Worm (Caenorhabditis elegans) whole organism, late embryonic: ENCODE measurements around the gene mlc-2.

Experiments used
- C08G9.2 ChIP-seq: sonication (generic microtip); optimal IDR thresholded peaks from 2 replicates; lab custom pipeline; 2016; ENCODE audit warnings: mild to moderate bottlenecking, missing genetic modification characterization, moderate library complexity, missing compliant biosample characterization
- C38D4.7 ChIP-seq: fragments of 200-800 bp; sonication (Bioruptor generic); optimal IDR thresholded peaks from 2 replicates; lab custom pipeline; 2018; ENCODE audit warnings: mild to moderate bottlenecking, missing genetic modification characterization, moderate library complexity, missing compliant biosample characterization
- K09A11.1 ChIP-seq: sonication (generic microtip); optimal IDR thresholded peaks from 2 replicates; lab custom pipeline; 2017; ENCODE audit warnings: antibody characterized with exemption, mild to moderate bottlenecking, missing genetic modification characterization, missing compliant biosample characterization; ENCODE audit not compliant: insufficient read depth
- Y22D7AL.16 ChIP-seq: sonication (generic microtip); optimal IDR thresholded peaks from 2 replicates; lab custom pipeline; 2016; ENCODE audit warnings: missing genetic modification characterization, missing compliant biosample characterization
- ceh-14 ChIP-seq: sonication (generic microtip); optimal IDR thresholded peaks from 2 replicates; lab custom pipeline; 2016; ENCODE audit warnings: missing genotype, missing genetic modification characterization, missing compliant biosample characterization
- ceh-18 ChIP-seq: sonication (generic microtip); optimal IDR thresholded peaks from 2 replicates; lab custom pipeline; 2016; ENCODE audit warnings: missing genetic modification characterization, missing compliant biosample characterization
- ceh-2 ChIP-seq: sonication (generic microtip); optimal IDR thresholded peaks from 2 replicates; lab custom pipeline; 2016; ENCODE audit warnings: missing genotype, missing genetic modification characterization, missing compliant biosample characterization
- ceh-24 ChIP-seq: sonication (generic microtip); optimal IDR thresholded peaks from 2 replicates; lab custom pipeline; 2016; ENCODE audit warnings: mild to moderate bottlenecking, missing genetic modification characterization, missing compliant biosample characterization
- ceh-31 ChIP-seq: sonication (generic microtip); optimal IDR thresholded peaks from 2 replicates; lab custom pipeline; 2016; ENCODE audit warnings: missing genetic modification characterization, missing compliant biosample characterization
- ceh-48 ChIP-seq: sonication (generic microtip); optimal IDR thresholded peaks from 2 replicates; lab custom pipeline; 2016; ENCODE audit warnings: missing genetic modification characterization, inconsistent platforms, missing compliant biosample characterization
- ceh-6 ChIP-seq: fragments of 200-800 bp; sonication (Bioruptor generic); optimal IDR thresholded peaks from 2 replicates; lab custom pipeline; 2018; ENCODE audit warnings: mild to moderate bottlenecking, missing genetic modification characterization, missing compliant biosample characterization
- ceh-9 ChIP-seq: sonication (generic microtip); optimal IDR thresholded peaks from 2 replicates; lab custom pipeline; 2016; ENCODE audit warnings: mild to moderate bottlenecking, missing genetic modification characterization, inconsistent platforms, missing compliant biosample characterization
- dve-1 ChIP-seq: sonication (generic microtip); optimal IDR thresholded peaks from 2 replicates; lab custom pipeline; 2017; ENCODE audit warnings: antibody characterized with exemption, mild to moderate bottlenecking, missing genetic modification characterization, missing compliant biosample characterization
- elt-2 ChIP-seq: sonication (generic microtip); optimal IDR thresholded peaks from 2 replicates; lab custom pipeline; 2016; ENCODE audit warnings: missing genetic modification reagents, missing genetic modification characterization, missing compliant biosample characterization
- ets-4 ChIP-seq: sonication (generic microtip); optimal IDR thresholded peaks from 2 replicates; lab custom pipeline; 2016; ENCODE audit warnings: missing genetic modification characterization, missing compliant biosample characterization
- eyg-1 ChIP-seq: sonication (generic microtip); optimal IDR thresholded peaks from 2 replicates; lab custom pipeline; 2016; ENCODE audit warnings: missing genotype, missing genetic modification characterization, missing compliant biosample characterization
- fax-1 ChIP-seq: sonication (generic microtip); optimal IDR thresholded peaks from 2 replicates; lab custom pipeline; 2016; ENCODE audit warnings: missing genotype, missing genetic modification characterization, missing compliant biosample characterization
- fkh-6 ChIP-seq: sonication (generic microtip); optimal IDR thresholded peaks from 2 replicates; lab custom pipeline; 2016; ENCODE audit warnings: missing genetic modification characterization, missing compliant biosample characterization
- hlh-15 ChIP-seq: sonication (generic microtip); optimal IDR thresholded peaks from 2 replicates; lab custom pipeline; 2016; ENCODE audit warnings: missing genetic modification characterization, missing compliant biosample characterization
- hlh-8 ChIP-seq: sonication (generic microtip); optimal IDR thresholded peaks from 2 replicates; lab custom pipeline; 2016; ENCODE audit warnings: missing genotype, missing genetic modification characterization, missing compliant biosample characterization
- lin-11 ChIP-seq: fragments of 200-800 bp; sonication (Bioruptor generic); optimal IDR thresholded peaks from 2 replicates; lab custom pipeline; 2018; ENCODE audit warnings: mild to moderate bottlenecking, missing genetic modification characterization, missing compliant biosample characterization
- madf-2 ChIP-seq: sonication (generic microtip); optimal IDR thresholded peaks from 2 replicates; lab custom pipeline; 2017; ENCODE audit warnings: missing genetic modification characterization, missing compliant biosample characterization
- mec-3 ChIP-seq: sonication (generic microtip); optimal IDR thresholded peaks from 2 replicates; lab custom pipeline; 2016; ENCODE audit warnings: borderline replicate concordance, missing genetic modification characterization, missing compliant biosample characterization
- nfya-1 ChIP-seq: sonication (generic microtip); optimal IDR thresholded peaks from 2 replicates; lab custom pipeline; 2017; ENCODE audit warnings: missing genetic modification characterization, mild to moderate bottlenecking, missing compliant biosample characterization, antibody characterized with exemption, moderate library complexity
- npax-4 ChIP-seq: sonication (generic microtip); optimal IDR thresholded peaks from 2 replicates; lab custom pipeline; 2016; ENCODE audit warnings: missing genetic modification characterization, missing compliant biosample characterization
- odd-2 ChIP-seq: sonication (generic microtip); optimal IDR thresholded peaks from 2 replicates; lab custom pipeline; 2017; ENCODE audit warnings: antibody characterized with exemption, mild to moderate bottlenecking, missing genetic modification characterization, missing compliant biosample characterization
- pag-3 ChIP-seq: sonication (generic microtip); optimal IDR thresholded peaks from 2 replicates; lab custom pipeline; 2016; ENCODE audit warnings: missing compliant biosample characterization, missing genetic modification characterization, borderline replicate concordance
- pax-1 ChIP-seq: fragments of 150-350 bp; optimal IDR thresholded peaks from 2 replicates; lab custom pipeline; 2014; ENCODE audit warnings: missing biosample characterization, missing genetic modification characterization
- pqm-1 ChIP-seq: sonication (generic microtip); optimal IDR thresholded peaks from 2 replicates; lab custom pipeline; 2016; ENCODE audit warnings: missing genetic modification characterization, missing compliant biosample characterization
- pros-1 ChIP-seq: fragments of 150-350 bp; optimal IDR thresholded peaks from 2 replicates; lab custom pipeline; 2014; ENCODE audit warnings: missing biosample characterization, missing genetic modification reagents, missing genetic modification characterization
- rnt-1 ChIP-seq: sonication (generic microtip); optimal IDR thresholded peaks from 2 replicates; lab custom pipeline; 2016; ENCODE audit warnings: missing genetic modification characterization, missing compliant biosample characterization
- sdc-2 ChIP-seq: sonication (generic microtip); optimal IDR thresholded peaks from 2 replicates; lab custom pipeline; 2016; ENCODE audit warnings: missing genotype, missing genetic modification characterization, missing compliant biosample characterization
- sox-4 ChIP-seq: sonication (generic microtip); optimal IDR thresholded peaks from 2 replicates; lab custom pipeline; 2017; ENCODE audit warnings: mild to moderate bottlenecking, missing genetic modification characterization, inconsistent platforms, missing compliant biosample characterization
- syd-9 ChIP-seq: sonication (generic microtip); optimal IDR thresholded peaks from 2 replicates; lab custom pipeline; 2016; ENCODE audit warnings: mild to moderate bottlenecking, missing genetic modification characterization, moderate library complexity, missing compliant biosample characterization
- tbx-2 ChIP-seq: sonication (generic microtip); optimal IDR thresholded peaks from 2 replicates; lab custom pipeline; 2016; ENCODE audit warnings: missing genetic modification characterization, missing compliant biosample characterization
- tbx-7 ChIP-seq: sonication (generic microtip); optimal IDR thresholded peaks from 2 replicates; lab custom pipeline; 2016; ENCODE audit warnings: missing genotype, missing genetic modification characterization, missing compliant biosample characterization
- unc-3 ChIP-seq, 2 experiments: fragments of 200-800 bp in 1 of 2; sonication (Bioruptor generic) in 1 of 2; sonication (generic microtip) in 1 of 2; conservative IDR thresholded peaks in 1 of 2; optimal IDR thresholded peaks in 1 of 2; 2 replicates each; pipeline versions ENCODE4 v1.3.6 to Lab custom; 2016 to 2022; ENCODE audit warnings: missing compliant biosample characterization in 2 of 2, missing genetic modification characterization in 2 of 2, missing genetic modification reagents in 1 of 2
- unc-42 ChIP-seq: sonication (generic microtip); optimal IDR thresholded peaks from 2 replicates; lab custom pipeline; 2016; ENCODE audit warnings: missing genotype, missing genetic modification characterization, missing compliant biosample characterization

mlc-2 gene

DNA sequence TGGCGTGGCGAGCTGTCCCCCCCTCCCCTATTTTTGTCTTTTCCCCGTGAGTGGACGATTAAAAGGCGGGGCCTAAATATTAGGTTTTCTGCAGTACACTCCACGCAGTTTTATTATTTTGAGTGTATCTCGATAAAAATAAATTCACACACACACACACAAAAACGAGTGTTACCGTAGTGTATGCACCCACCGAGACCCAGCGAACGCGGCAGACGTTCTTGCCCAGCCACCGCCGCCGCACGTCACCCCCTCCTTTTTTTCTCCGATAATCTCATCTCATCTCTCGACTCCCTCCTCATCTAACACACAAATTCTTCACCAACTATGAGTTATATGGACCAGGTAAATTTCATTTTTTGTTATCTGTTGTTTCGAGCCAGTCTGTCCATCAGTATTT lies 22.2 kb downstream of the mlc-2 start, which contains the start of gene fubl-3:
Gene fubl-3 (plus strand): TSS at position 212 of the 400 bp plus-strand sequence.
- no peak for TF ChIP-seq ceh-2 (tag; lab: Kevin White, UChicago)
- TF ChIP-seq rnt-1 (tag; lab: Kevin White, UChicago), result no peak
- no peak for TF ChIP-seq odd-2 (tag; lab: Kevin White, UChicago)
- TF ChIP-seq sdc-2 (tag; lab: Kevin White, UChicago), result no peak
- TF ChIP-seq mec-3, result no peak
- no peak for TF ChIP-seq fax-1 (tag; lab: Kevin White, UChicago)
- no peak for TF ChIP-seq eyg-1 (tag; lab: Kevin White, UChicago)
- TF ChIP-seq ceh-18 (tag; lab: Kevin White, UChicago), result no peak
- no peak for TF ChIP-seq pag-3 (tag; lab: Kevin White, UChicago)
- TF ChIP-seq ceh-14, result no peak
- peak; percentile 10 for TF ChIP-seq ceh-31
- TF ChIP-seq dve-1 (tag; lab: Kevin White, UChicago), result no peak
- no peak for TF ChIP-seq fkh-6
- no peak for TF ChIP-seq ceh-48 (tag; lab: Kevin White, UChicago)
- TF ChIP-seq elt-2 (tag; lab: Kevin White, UChicago), result no peak
- peak; percentile 20 for TF ChIP-seq unc-42
- TF ChIP-seq ets-4 (tag; lab: Kevin White, UChicago), result no peak
- TF ChIP-seq nfya-1, result peak; percentile 49
- no peak for TF ChIP-seq sox-4 (tag; lab: Kevin White, UChicago)
- no peak for TF ChIP-seq Y22D7AL.16
- TF ChIP-seq hlh-15, result no peak
- TF ChIP-seq C08G9.2 (tag; lab: Kevin White, UChicago), result no peak
- TF ChIP-seq unc-3 (GFP tag; conservative IDR thresholded peaks at IDR 0.05; lab: Robert Waterston, UW), result no peak
- TF ChIP-seq unc-3 (tag; optimal IDR thresholded peaks at IDR 0.05; lab: Kevin White, UChicago), result no peak
- no peak for TF ChIP-seq tbx-7 (tag; lab: Kevin White, UChicago)
- no peak for TF ChIP-seq ceh-6 (GFP tag; lab: Kevin White, UChicago)

ce11 chrX:17428803-17429202 lies 27.6 kb downstream of the mlc-2 start, which contains the start of gene pbo-6:
pbo-6 (plus strand) TSS chrX:17429042.
- TF ChIP-seq unc-3 (GFP tag; conservative IDR thresholded peaks at IDR 0.05; lab: Robert Waterston, UW), result no peak
- TF ChIP-seq unc-3 (tag; optimal IDR thresholded peaks at IDR 0.05; lab: Kevin White, UChicago), result no peak
- TF ChIP-seq tbx-2 (tag; lab: Kevin White, UChicago), result no peak
- no peak for TF ChIP-seq K09A11.1 (tag; lab: Kevin White, UChicago)
- TF ChIP-seq pros-1 (tag; lab: Kevin White, UChicago), result no peak
- TF ChIP-seq npax-4 (tag; lab: Kevin White, UChicago), result no peak
- TF ChIP-seq syd-9, result no peak
- TF ChIP-seq madf-2 (tag; lab: Kevin White, UChicago), result no peak
- TF ChIP-seq lin-11 (tag; lab: Kevin White, UChicago), result no peak
- no peak for TF ChIP-seq Y22D7AL.16
- TF ChIP-seq ceh-2 (tag; lab: Kevin White, UChicago), result no peak
- TF ChIP-seq ets-4 (tag; lab: Kevin White, UChicago), result no peak
- TF ChIP-seq pag-3 (tag; lab: Kevin White, UChicago), result no peak
- TF ChIP-seq pqm-1 (tag; lab: Kevin White, UChicago), result no peak
- no peak for TF ChIP-seq ceh-24
- TF ChIP-seq, all 69 proteins: peak for 0

- no peak for TF ChIP-seq pax-1 (tag; lab: Kevin White, UChicago)
- TF ChIP-seq hlh-8 (tag; lab: Kevin White, UChicago), result no peak
- TF ChIP-seq ceh-9 (tag; lab: Kevin White, UChicago), result no peak
- TF ChIP-seq ceh-31, result no peak
- no peak for TF ChIP-seq C38D4.7 (GFP tag; lab: Kevin White, UChicago)
These were observed 28.6 kb downstream of the mlc-2 start for ce11 chrX:17427778-17428177.
